Worm (Caenorhabditis elegans) whole organism, L4 larva: ENCODE measurements around the gene aat-3.

ENCODE experiments used
- D1046.2 ChIP-seq: fragments of 200-800 bp; sonication (Bioruptor generic); IDR thresholded peaks from 2 replicates; pipeline ENCODE4 v1.3.6; 2022; ENCODE audit warnings: missing genetic modification characterization, missing compliant biosample characterization
- F10B5.3 ChIP-seq: sonication (generic microtip); optimal IDR thresholded peaks from 2 replicates; lab custom pipeline; 2016; ENCODE audit warnings: mild to moderate bottlenecking, missing genetic modification characterization, missing compliant biosample characterization
- F26F4.8 ChIP-seq: fragments of 200-800 bp; sonication (Bioruptor generic); conservative IDR thresholded peaks from 2 replicates; pipeline ENCODE4 v1.3.6; 2022; ENCODE audit warnings: missing genetic modification characterization, missing compliant biosample characterization
- T20F7.1 ChIP-seq: fragments of 200-800 bp; sonication (Bioruptor generic); optimal IDR thresholded peaks from 2 replicates; lab custom pipeline; 2018; ENCODE audit warnings: mild to moderate bottlenecking, missing genetic modification characterization, missing compliant biosample characterization
- Y105C5A.15 ChIP-seq: fragments of 200-800 bp; sonication (Bioruptor generic); IDR thresholded peaks from 2 replicates; pipeline ENCODE4 v1.3.6; 2022; ENCODE audit warnings: missing genetic modification characterization, missing compliant biosample characterization
- Y48G9A.11 ChIP-seq: fragments of 200-800 bp; sonication (Bioruptor generic); IDR thresholded peaks from 2 replicates; pipeline ENCODE4 v1.3.6; 2022; ENCODE audit warnings: missing genetic modification reagents, missing genetic modification characterization, missing compliant biosample characterization
- Y5F2A.4 ChIP-seq: fragments of 200-800 bp; sonication (Bioruptor generic); optimal IDR thresholded peaks from 2 replicates; lab custom pipeline; 2018; ENCODE audit warnings: mild to moderate bottlenecking, missing genetic modification characterization, missing compliant biosample characterization
- Y75B8A.6 ChIP-seq: fragments of 200-800 bp; sonication (Bioruptor generic); IDR thresholded peaks from 2 replicates; pipeline ENCODE4 v1.3.6; 2022; ENCODE audit warnings: missing genetic modification reagents, missing genetic modification characterization, missing compliant biosample characterization
- ZK546.5 ChIP-seq, 2 experiments: sonication (generic microtip); optimal IDR thresholded peaks; 2 replicates each; lab custom pipeline; 2017; ENCODE audit warnings: missing biosample characterization in 2 of 2, missing genetic modification characterization in 2 of 2
- aha-1 ChIP-seq: fragments of 150-350 bp; peaks from one replicate; lab custom pipeline; 2014; ENCODE audit warnings: missing biosample characterization, missing genetic modification characterization
- attf-4 ChIP-seq: sonication (generic microtip); optimal IDR thresholded peaks from 3 replicates; lab custom pipeline; 2017; ENCODE audit warnings: missing biosample characterization, missing genetic modification characterization
- ceh-20 ChIP-seq: fragments of 200-800 bp; sonication (Bioruptor generic); IDR thresholded peaks from 2 replicates; pipeline ENCODE4 v1.3.6; 2022; ENCODE audit warnings: missing genetic modification reagents, missing genetic modification characterization, missing compliant biosample characterization
- ceh-28 ChIP-seq: fragments of 150-350 bp; optimal IDR thresholded peaks from 2 replicates; lab custom pipeline; 2014; ENCODE audit warnings: missing biosample characterization, missing genetic modification reagents, missing genetic modification characterization
- ceh-82 ChIP-seq: sonication (generic microtip); optimal IDR thresholded peaks from 2 replicates; lab custom pipeline; 2017; ENCODE audit warnings: missing biosample characterization, missing genetic modification characterization
- daf-16 ChIP-seq, 3 experiments: sonication (generic microtip); optimal IDR thresholded peaks; 2 replicates each; lab custom pipeline; 2016 to 2017; ENCODE audit warnings: missing genetic modification characterization in 3 of 3, missing genetic modification reagents in 3 of 3, mild to moderate bottlenecking in 2 of 3, missing compliant biosample characterization in 2 of 3, missing biosample characterization in 1 of 3, moderate library complexity in 1 of 3
- daf-19 ChIP-seq: fragments of 200-800 bp; sonication (Bioruptor generic); conservative IDR thresholded peaks from 2 replicates; pipeline ENCODE4 v1.3.6; 2022; ENCODE audit warnings: missing genetic modification characterization, missing compliant biosample characterization
- dmd-6 ChIP-seq: fragments of 200-800 bp; sonication (Bioruptor generic); IDR thresholded peaks from 2 replicates; pipeline ENCODE4 v1.3.6; 2022; ENCODE audit warnings: missing genetic modification reagents, missing genetic modification characterization, missing compliant biosample characterization
- dmd-9 ChIP-seq: fragments of 200-800 bp; sonication (Bioruptor generic); IDR thresholded peaks from 2 replicates; pipeline ENCODE4 v1.3.6; 2022; ENCODE audit warnings: missing genetic modification reagents, missing genetic modification characterization, missing compliant biosample characterization
- dpl-1 ChIP-seq: fragments of 150-350 bp; optimal IDR thresholded peaks from 2 replicates; lab custom pipeline; 2014; ENCODE audit warnings: missing biosample characterization, missing genetic modification reagents, missing genetic modification characterization
- duxl-1 ChIP-seq: sonication (generic microtip); optimal IDR thresholded peaks from 2 replicates; lab custom pipeline; 2016; ENCODE audit warnings: mild to moderate bottlenecking, missing genetic modification characterization, moderate library complexity, missing compliant biosample characterization; ENCODE audit not compliant: poor library complexity
- egl-43 ChIP-seq: fragments of 200-800 bp; sonication (Bioruptor generic); IDR thresholded peaks from 2 replicates; pipeline ENCODE4 v1.3.6; 2022; ENCODE audit warnings: missing genetic modification reagents, missing genetic modification characterization, missing compliant biosample characterization
- hif-1 ChIP-seq, 2 experiments: sonication (generic microtip); optimal IDR thresholded peaks; 2 replicates each; lab custom pipeline; 2016 to 2017; ENCODE audit warnings: missing compliant biosample characterization in 2 of 2, missing genetic modification characterization in 2 of 2, missing genetic modification reagents in 2 of 2, missing genotype in 2 of 2, mild to moderate bottlenecking in 1 of 2
- hlh-11 ChIP-seq: fragments of 200-800 bp; sonication (Bioruptor generic); optimal IDR thresholded peaks from 2 replicates; lab custom pipeline; 2018; ENCODE audit warnings: mild to moderate bottlenecking, missing genetic modification characterization, missing compliant biosample characterization
- lim-7 ChIP-seq: fragments of 200-800 bp; sonication (Bioruptor generic); IDR thresholded peaks from 2 replicates; pipeline ENCODE4 v1.3.6; 2022; ENCODE audit warnings: missing genetic modification characterization, missing compliant biosample characterization
- lin-1 ChIP-seq: fragments of 200-800 bp; sonication (Bioruptor generic); IDR thresholded peaks from 2 replicates; pipeline ENCODE4 v1.3.6; 2022; ENCODE audit warnings: missing genetic modification reagents, missing genetic modification characterization, missing compliant biosample characterization
- lin-13 ChIP-seq: fragments of 150-350 bp; optimal IDR thresholded peaks from 2 replicates; lab custom pipeline; 2014; ENCODE audit warnings: missing biosample characterization, missing genetic modification reagents, missing genetic modification characterization
- lin-15B ChIP-seq: fragments of 150-350 bp; sonication (generic microtip); optimal IDR thresholded peaks from 3 replicates; lab custom pipeline; 2014; ENCODE audit warnings: missing biosample characterization, missing genetic modification characterization
- lin-29 ChIP-seq: fragments of 200-800 bp; sonication (Bioruptor generic); IDR thresholded peaks from 2 replicates; pipeline ENCODE4 v1.3.6; 2022; ENCODE audit warnings: missing genetic modification reagents, missing genetic modification characterization, missing compliant biosample characterization
- lir-3 ChIP-seq: sonication (generic microtip); optimal IDR thresholded peaks from 2 replicates; lab custom pipeline; 2016; ENCODE audit warnings: mild to moderate bottlenecking, missing genetic modification characterization, missing compliant biosample characterization
- lsy-2 ChIP-seq, 2 experiments: fragments of 150-350 bp in 1 of 2; sonication (generic microtip) in 1 of 2; optimal IDR thresholded peaks; 2 replicates each; lab custom pipeline; 2014 to 2017; ENCODE audit warnings: missing biosample characterization in 2 of 2, missing genetic modification characterization in 2 of 2
- mdl-1 ChIP-seq, 2 experiments: fragments of 150-350 bp in 1 of 2; sonication (generic microtip) in 1 of 2; optimal IDR thresholded peaks; 2 replicates each; lab custom pipeline; 2014 to 2017; ENCODE audit warnings: missing biosample characterization in 2 of 2, missing genetic modification characterization in 2 of 2
- mdt-29 ChIP-seq: fragments of 200-800 bp; sonication (Bioruptor generic); IDR thresholded peaks from 2 replicates; pipeline ENCODE4 v1.3.6; 2022; ENCODE audit warnings: missing genetic modification reagents, missing genetic modification characterization, missing compliant biosample characterization
- mes-2 ChIP-seq: sonication (generic microtip); optimal IDR thresholded peaks from 2 replicates; lab custom pipeline; 2016; ENCODE audit warnings: missing genotype, mild to moderate bottlenecking, missing genetic modification characterization, missing compliant biosample characterization; ENCODE audit not compliant: poor library complexity, severe bottlenecking
- nhr-10 ChIP-seq: fragments of 150-350 bp; optimal IDR thresholded peaks from 2 replicates; lab custom pipeline; 2014; ENCODE audit warnings: missing biosample characterization, missing genetic modification characterization
- nhr-11 ChIP-seq: fragments of 150-350 bp; optimal IDR thresholded peaks from 2 replicates; lab custom pipeline; 2014; ENCODE audit warnings: missing biosample characterization, missing genetic modification characterization
- nhr-25 ChIP-seq: sonication (generic microtip); optimal IDR thresholded peaks from 2 replicates; lab custom pipeline; 2017; ENCODE audit warnings: missing genetic modification characterization, mild to moderate bottlenecking, missing compliant biosample characterization, antibody characterized with exemption, moderate library complexity, borderline replicate concordance; ENCODE audit not compliant: insufficient read depth
- nhr-28 ChIP-seq: fragments of 150-350 bp; optimal IDR thresholded peaks from 2 replicates; lab custom pipeline; 2014; ENCODE audit warnings: missing biosample characterization, missing genetic modification characterization
- nhr-42 ChIP-seq: fragments of 200-800 bp; sonication (Bioruptor generic); IDR thresholded peaks from 2 replicates; pipeline ENCODE4 v1.3.6; 2022; ENCODE audit warnings: missing genetic modification characterization, missing compliant biosample characterization
- nhr-48 ChIP-seq: sonication (generic microtip); optimal IDR thresholded peaks from 2 replicates; lab custom pipeline; 2016; ENCODE audit warnings: mild to moderate bottlenecking, missing genetic modification characterization, missing compliant biosample characterization
- php-3 ChIP-seq: fragments of 200-800 bp; sonication (Bioruptor generic); IDR thresholded peaks from 2 replicates; pipeline ENCODE4 v1.3.6; 2022; ENCODE audit warnings: missing genetic modification reagents, missing genetic modification characterization, missing compliant biosample characterization
- rbr-2 ChIP-seq: sonication (generic microtip); optimal IDR thresholded peaks from 2 replicates; lab custom pipeline; 2016; ENCODE audit warnings: missing genotype, missing genetic modification characterization, missing compliant biosample characterization
- saeg-2 ChIP-seq: fragments of 200-800 bp; sonication (Bioruptor generic); IDR thresholded peaks from 2 replicates; pipeline ENCODE4 v1.3.6; 2022; ENCODE audit warnings: missing genetic modification reagents, missing genetic modification characterization, missing compliant biosample characterization
- set-16 ChIP-seq: fragments of 200-800 bp; sonication (Bioruptor generic); IDR thresholded peaks from 2 replicates; pipeline ENCODE4 v1.3.6; 2022; ENCODE audit warnings: missing genetic modification reagents, missing genetic modification characterization, missing compliant biosample characterization
- skn-1 ChIP-seq: fragments of 150-350 bp; optimal IDR thresholded peaks from 2 replicates; lab custom pipeline; 2014; ENCODE audit warnings: missing biosample characterization, missing genetic modification characterization
- tag-97 ChIP-seq: fragments of 200-800 bp; sonication (Bioruptor generic); IDR thresholded peaks from 2 replicates; pipeline ENCODE4 v1.3.6; 2022; ENCODE audit warnings: missing genetic modification characterization, missing compliant biosample characterization
- tra-1 ChIP-seq: fragments of 200-800 bp; sonication (Bioruptor generic); IDR thresholded peaks from 2 replicates; pipeline ENCODE4 v1.3.6; 2022; ENCODE audit warnings: missing genetic modification reagents, missing genetic modification characterization, missing compliant biosample characterization
- vab-7 ChIP-seq: fragments of 200-800 bp; sonication (Bioruptor generic); IDR thresholded peaks from 2 replicates; pipeline ENCODE4 v1.3.6; 2022; ENCODE audit warnings: missing genetic modification reagents, missing genetic modification characterization, missing compliant biosample characterization
- zfp-2 ChIP-seq: sonication (generic microtip); optimal IDR thresholded peaks from 2 replicates; lab custom pipeline; 2016; ENCODE audit warnings: mild to moderate bottlenecking, missing genetic modification characterization, missing compliant biosample characterization
- zfp-3 ChIP-seq: fragments of 200-800 bp; sonication (Bioruptor generic); conservative IDR thresholded peaks from 2 replicates; pipeline ENCODE4 v1.3.6; 2022; ENCODE audit warnings: missing genetic modification reagents, missing genetic modification characterization, missing compliant biosample characterization
- zip-11 ChIP-seq: fragments of 200-800 bp; sonication (Bioruptor generic); IDR thresholded peaks from 2 replicates; pipeline ENCODE4 v1.3.6; 2022; ENCODE audit warnings: missing genetic modification characterization, missing compliant biosample characterization
- zip-2 ChIP-seq: fragments of 150-350 bp; optimal IDR thresholded peaks from 2 replicates; lab custom pipeline; 2014; ENCODE audit warnings: missing biosample characterization, missing genetic modification characterization
- ztf-11 ChIP-seq: fragments of 150-350 bp; optimal IDR thresholded peaks from 2 replicates; lab custom pipeline; 2014; ENCODE audit warnings: missing biosample characterization, missing genetic modification characterization

aat-3 gene

DNA sequence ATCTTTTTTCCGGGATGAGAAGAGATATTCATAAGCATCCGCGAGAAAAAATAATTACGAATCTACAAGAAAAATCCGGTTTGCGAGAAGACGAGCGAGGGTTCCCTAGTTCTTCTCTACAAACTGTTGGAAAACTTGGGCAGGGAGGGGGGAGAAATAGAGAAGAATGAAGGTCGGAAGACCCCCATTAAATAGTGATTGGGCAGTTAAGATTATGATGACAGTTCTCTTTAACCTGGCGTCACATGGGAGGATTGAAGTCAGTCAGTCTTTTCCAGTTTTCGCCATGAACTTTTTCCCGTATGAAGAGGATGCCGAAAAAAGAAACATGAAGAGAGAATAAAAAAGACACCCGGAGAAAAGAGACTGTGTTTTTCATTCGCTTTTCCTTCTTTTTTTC lies 38.7 kb downstream of the aat-3 start (continued):
- no peak for TF ChIP-seq lim-7
- no peak for TF ChIP-seq nhr-11 (tag; lab: Kevin White, UChicago)
- TF ChIP-seq saeg-2 (GFP tag; lab: Robert Waterston, UW), result no peak
- TF ChIP-seq Y5F2A.4 (GFP tag; lab: Kevin White, UChicago), result no peak
- TF ChIP-seq nhr-10 (tag; lab: Kevin White, UChicago), result no peak
- TF ChIP-seq lin-13 (GFP tag; lab: Kevin White, UChicago), result no peak
- no peak for TF ChIP-seq dpl-1 (GFP tag; lab: Kevin White, UChicago)
- TF ChIP-seq egl-43 (GFP tag; lab: Robert Waterston, UW), result no peak
- no peak for TF ChIP-seq rbr-2 (tag; lab: Kevin White, UChicago)
- TF ChIP-seq zip-2 (tag; lab: Kevin White, UChicago), result no peak
- no peak for TF ChIP-seq F10B5.3
- TF ChIP-seq lin-15B (tag; lab: Kevin White, UChicago), result no peak
- TF ChIP-seq daf-19 (GFP tag; lab: Robert Waterston, UW), result no peak
- peak; percentile 71 for TF ChIP-seq hlh-11 (tag; lab: Kevin White, UChicago)
- no peak for TF ChIP-seq Y105C5A.15 (GFP tag; lab: Robert Waterston, UW)
- no peak for TF ChIP-seq T20F7.1 (GFP tag; lab: Kevin White, UChicago)
- no peak for TF ChIP-seq skn-1 (tag; lab: Kevin White, UChicago)
- TF ChIP-seq tra-1 (GFP tag; lab: Robert Waterston, UW), result peak; percentile 71; the same call in 1 of the 2 replicates
- TF ChIP-seq ztf-11 (tag; lab: Kevin White, UChicago), result no peak
- no peak for TF ChIP-seq vab-7 (GFP tag; lab: Robert Waterston, UW)
- TF ChIP-seq set-16 (GFP tag; lab: Robert Waterston, UW), result no peak
- TF ChIP-seq dmd-6 (GFP tag; lab: Robert Waterston, UW), result 0 out of 2 replicates have a peak, but pooled peaks have one; percentile 17
- TF ChIP-seq ceh-82, result no peak
- peak; percentile 68 for TF ChIP-seq nhr-25 (tag; lab: Kevin White, UChicago)
- TF ChIP-seq Y75B8A.6 (GFP tag; lab: Robert Waterston, UW), result no peak
- TF ChIP-seq dmd-9, result no peak
- no peak for TF ChIP-seq duxl-1 (tag; lab: Kevin White, UChicago)
- no peak for TF ChIP-seq mes-2 (tag; lab: Kevin White, UChicago)
- peak; percentile 79 for TF ChIP-seq nhr-28 (tag; lab: Kevin White, UChicago)
- TF ChIP-seq zfp-3 (GFP tag; lab: Robert Waterston, UW), result no peak
- no peak for TF ChIP-seq lin-29 (GFP tag; lab: Robert Waterston, UW)
- TF ChIP-seq php-3, result no peak
- TF ChIP-seq aha-1, result peak; percentile 71
- no peak for TF ChIP-seq hif-1 (tag; optimal IDR thresholded peaks at IDR 0.05; lab: Kevin White, UChicago)
- peak; percentile 79 for TF ChIP-seq nhr-48
- TF ChIP-seq lin-1 (GFP tag; lab: Robert Waterston, UW), result no peak
- no peak for TF ChIP-seq ZK546.5 (tag; optimal IDR thresholded peaks at IDR 0.05; lab: Kevin White, UChicago)
- TF ChIP-seq lsy-2 (tag; optimal IDR thresholded peaks at IDR 0.05; lab: Kevin White, UChicago), result no peak
- TF ChIP-seq D1046.2 (GFP tag; lab: Robert Waterston, UW), result no peak
- TF ChIP-seq zfp-2 (tag; lab: Kevin White, UChicago), result no peak
- TF ChIP-seq Y48G9A.11 (GFP tag; lab: Robert Waterston, UW), result no peak
- TF ChIP-seq daf-16 (GFP tag; optimal IDR thresholded peaks at IDR 0.05; lab: Kevin White, UChicago), result no peak
- TF ChIP-seq daf-16 (tag; optimal IDR thresholded peaks at IDR 0.05; lab: Kevin White, UChicago), result no peak
- peak in 1 of 2 experiments; percentile 60 for TF ChIP-seq mdl-1 (tag; optimal IDR thresholded peaks at IDR 0.05; lab: Kevin White, UChicago)
- no peak for TF ChIP-seq F26F4.8 (GFP tag; lab: Robert Waterston, UW)
- TF ChIP-seq zip-11 (GFP tag; lab: Robert Waterston, UW), result no peak
- no peak for TF ChIP-seq attf-4 (tag; lab: Kevin White, UChicago)
- TF ChIP-seq nhr-42 (GFP tag; lab: Robert Waterston, UW), result no peak
- TF ChIP-seq ceh-28 (tag; lab: Kevin White, UChicago), result no peak
- TF ChIP-seq ceh-20 (GFP tag; lab: Robert Waterston, UW), result 0 out of 2 replicates have a peak, but pooled peaks have one; percentile 27
- TF ChIP-seq tag-97 (GFP tag; lab: Robert Waterston, UW), result no peak
- TF ChIP-seq mdt-29, result no peak
- no peak for TF ChIP-seq lir-3 (tag; lab: Kevin White, UChicago)
